Fruit fly (Drosophila melanogaster) Kc167 (cell line): Measurements from ENCODE around the gene CG5910.

ENCODE experiments used
- Myc ChIP-seq: fragments of >200 bp; optimal IDR thresholded peaks from 2 replicates; lab custom pipeline; 2017; ENCODE audit warnings: missing external identifiers
- Sin3A ChIP-seq: fragments of >200 bp; optimal IDR thresholded peaks from 2 replicates; lab custom pipeline; 2018; ENCODE audit warnings: missing external identifiers
- h ChIP-seq: fragments of >200 bp; optimal IDR thresholded peaks from 3 replicates; lab custom pipeline; 2018; ENCODE audit warnings: missing external identifiers
- insv ChIP-seq: fragments of >200 bp; optimal IDR thresholded peaks from 3 replicates; lab custom pipeline; 2018; ENCODE audit warnings: missing external identifiers
- psq ChIP-seq: fragments of >200 bp; optimal IDR thresholded peaks from 2 replicates; lab custom pipeline; 2017; ENCODE audit warnings: missing external identifiers
- ttk ChIP-seq: sonication (Bioruptor generic); optimal IDR thresholded peaks from 2 replicates; lab custom pipeline; 2017; ENCODE audit warnings: missing external identifiers

DNA sequence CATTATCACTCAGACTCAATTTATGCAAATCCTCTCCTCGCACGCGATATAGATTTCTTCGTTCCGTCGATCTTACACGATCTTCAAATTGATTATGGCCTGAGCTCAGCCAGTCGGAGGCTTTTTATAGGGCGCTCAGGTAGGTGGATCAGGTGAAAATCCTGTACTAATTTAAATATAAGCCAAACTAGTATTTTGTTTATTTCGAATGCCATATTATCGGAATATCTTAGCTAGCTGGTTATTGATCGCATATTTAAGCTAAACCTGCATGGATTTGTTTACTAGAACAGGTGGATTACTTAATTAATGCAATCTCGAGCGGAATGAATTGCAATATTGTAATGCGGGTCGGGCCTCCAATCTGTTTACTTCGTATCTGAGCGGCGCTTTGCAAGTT lies 2.4 kb upstream of the CG5910 start, which contains the start of gene Hpd:
- no peak for TF ChIP-seq Myc (lab: Kevin White, UChicago)
- TF ChIP-seq psq (lab: Kevin White, UChicago), result no peak
- no peak for TF ChIP-seq h (lab: Kevin White, UChicago)
- TF ChIP-seq insv (lab: Kevin White, UChicago), result no peak
- TF ChIP-seq ttk, result no peak
- no peak for TF ChIP-seq Sin3A (lab: Kevin White, UChicago)
